Fruit fly (Drosophila melanogaster): ENCODE measurements around the gene Frq1.

Gene Frq1

dm6 chrX:18208079-18208865 is 53.1 kb downstream of the Frq1 start (continued):
- TF ChIP-seq CG15479 (GFP tag; optimal IDR thresholded peaks at IDR 0.05) (no peak), CG33557 (GFP tag; optimal IDR thresholded peaks at IDR 0.05) (peak; percentile 7), Ets65A (GFP tag) (no peak), sc (optimal IDR thresholded peaks at IDR 0.05) (no peak), sc (GFP tag; optimal IDR thresholded peaks at IDR 0.05) (peak; percentile 6), Awh (GFP tag; IDR thresholded peaks at IDR 0.05) (no peak), CG17328 (GFP tag; IDR thresholded peaks at IDR 0.05) (no peak), Max (GFP tag; optimal IDR thresholded peaks at IDR 0.05) (no peak), gro (GFP tag; optimal IDR thresholded peaks at IDR 0.05) (no peak), CG10959 (GFP tag; IDR thresholded peaks at IDR 0.05) (no peak), lab (GFP tag; optimal IDR thresholded peaks at IDR 0.05) (no peak), Oaz (GFP tag; IDR thresholded peaks at IDR 0.05) (no peak), CG13894 (tag; optimal IDR thresholded peaks at IDR 0.05) (no peak), HmgZ (tag; optimal IDR thresholded peaks at IDR 0.05) (no peak), C15 (GFP tag; IDR thresholded peaks at IDR 0.05) (no peak), ssp (GFP tag; IDR thresholded peaks at IDR 0.05) (no peak), CG10565 (GFP tag; optimal IDR thresholded peaks at IDR 0.05) (no peak), cg (GFP tag; optimal IDR thresholded peaks at IDR 0.05) (peak; percentile 45), CG17361 (GFP tag; IDR thresholded peaks at IDR 0.05) (peak; percentile 80), D (optimal IDR thresholded peaks at IDR 0.05) (no peak), D (GFP tag; optimal IDR thresholded peaks at IDR 0.05) (peak; percentile 27), Doc2 (GFP tag; IDR thresholded peaks at IDR 0.05) (no peak), ems (GFP tag; optimal IDR thresholded peaks at IDR 0.05) (no peak), CG9215 (GFP tag; IDR thresholded peaks at IDR 0.05) (no peak), sr (GFP tag; IDR thresholded peaks at IDR 0.05) (no peak), Pdp1 (GFP tag; optimal IDR thresholded peaks at IDR 0.05) (no peak), row (GFP tag; IDR thresholded peaks at IDR 0.05) (peak; percentile 20; the same call in 1 of the 3 replicates), CG7963 (GFP tag; IDR thresholded peaks at IDR 0.05; ENCODE audit: partially characterized antibody) (no peak), NfI (GFP tag; optimal IDR thresholded peaks at IDR 0.05) (no peak), CG9609 (GFP tag; optimal IDR thresholded peaks at IDR 0.05) (no peak), CG43689 (GFP tag; IDR thresholded peaks at IDR 0.05) (no peak), tin (GFP tag; optimal IDR thresholded peaks at IDR 0.05) (no peak), Side (GFP tag; optimal IDR thresholded peaks at IDR 0.05) (no peak), unc-4 (GFP tag; IDR thresholded peaks at IDR 0.05; ENCODE audit: partially characterized antibody) (no peak), mld (GFP tag; IDR thresholded peaks at IDR 0.05; ENCODE audit: partially characterized antibody) (no peak), Ssrp (tag; optimal IDR thresholded peaks at IDR 0.05) (peak; percentile 42), Jarid2 (GFP tag; optimal IDR thresholded peaks at IDR 0.05) (no peak), Ptx1 (GFP tag; IDR thresholded peaks at IDR 0.05) (no peak), nerfin-1 (tag; optimal IDR thresholded peaks at IDR 0.05) (no peak), trh (GFP tag; optimal IDR thresholded peaks at IDR 0.05) (no peak), chm (GFP tag; IDR thresholded peaks at IDR 0.05) (no peak), grau (tag; optimal IDR thresholded peaks at IDR 0.05) (peak; percentile 18), sug (tag; optimal IDR thresholded peaks at IDR 0.05) (no peak), stwl (tag; optimal IDR thresholded peaks at IDR 0.05) (no peak), CG12236 (GFP tag; optimal IDR thresholded peaks at IDR 0.05) (no peak), Meics (GFP tag; optimal IDR thresholded peaks at IDR 0.05) (no peak), CG15601 (tag; optimal IDR thresholded peaks at IDR 0.05) (no peak), CG17829 (tag; optimal IDR thresholded peaks at IDR 0.05) (peak; percentile 37), jing (GFP tag; optimal IDR thresholded peaks at IDR 0.05) (no peak), Elba2 (GFP tag; optimal IDR thresholded peaks at IDR 0.05) (no peak), CG9437 (GFP tag; optimal IDR thresholded peaks at IDR 0.05) (no peak)

Data from whole organism, embryonic.